Worm (Caenorhabditis elegans) whole organism, L3 larva: ENCODE results near the gene C35B8.3.

Experiments
- R02D3.7 ChIP-seq: fragments of 150-350 bp; optimal IDR thresholded peaks from 2 replicates; lab custom pipeline; 2014; ENCODE audit warnings: missing biosample characterization, missing genetic modification characterization
- ZK546.5 ChIP-seq: sonication (generic microtip); optimal IDR thresholded peaks from 2 replicates; lab custom pipeline; 2017; ENCODE audit warnings: missing biosample characterization, missing genetic modification characterization
- aly-2 ChIP-seq: fragments of 150-350 bp; optimal IDR thresholded peaks from 2 replicates; lab custom pipeline; 2014; ENCODE audit warnings: missing biosample characterization, missing genetic modification characterization
- ama-1 ChIP-seq: fragments of 150-350 bp; optimal IDR thresholded peaks from 2 replicates; lab custom pipeline; 2018
- ceh-16 ChIP-seq: sonication (generic microtip); optimal IDR thresholded peaks from 2 replicates; lab custom pipeline; 2017; ENCODE audit warnings: missing biosample characterization, missing genetic modification characterization
- ceh-28 ChIP-seq: fragments of 150-350 bp; optimal IDR thresholded peaks from 2 replicates; lab custom pipeline; 2014; ENCODE audit warnings: missing biosample characterization, missing genetic modification reagents, missing genetic modification characterization
- ceh-82 ChIP-seq: fragments of 150-350 bp; optimal IDR thresholded peaks from 2 replicates; lab custom pipeline; 2014; ENCODE audit warnings: missing biosample characterization, missing genetic modification characterization
- daf-12 ChIP-seq: fragments of 150-350 bp; optimal IDR thresholded peaks from 2 replicates; lab custom pipeline; 2014; ENCODE audit warnings: missing biosample characterization, missing genetic modification reagents, missing genetic modification characterization
- egl-27 ChIP-seq: sonication (generic microtip); optimal IDR thresholded peaks from 4 replicates; lab custom pipeline; 2017; ENCODE audit warnings: missing biosample characterization, missing genetic modification reagents, missing genetic modification characterization
- egl-5 ChIP-seq: fragments of 150-350 bp; optimal IDR thresholded peaks from 2 replicates; lab custom pipeline; 2017; ENCODE audit warnings: missing biosample characterization, missing genetic modification reagents, missing genetic modification characterization, inconsistent platforms
- elt-1 ChIP-seq: fragments of 150-350 bp; optimal IDR thresholded peaks from 2 replicates; lab custom pipeline; 2014; ENCODE audit warnings: missing biosample characterization, missing genetic modification characterization
- elt-2 ChIP-seq: sonication (generic microtip); optimal IDR thresholded peaks from 2 replicates; lab custom pipeline; 2016; ENCODE audit warnings: missing genetic modification reagents, mild to moderate bottlenecking, missing genetic modification characterization, missing compliant biosample characterization
- elt-3 ChIP-seq, 3 experiments: fragments of 150-350 bp in 1 of 3; sonication (generic microtip) in 2 of 3; optimal IDR thresholded peaks; 2 replicates in 2 of 3; 4 replicates in 1 of 3; lab custom pipeline; 2014 to 2017; ENCODE audit warnings: missing biosample characterization in 3 of 3, missing genetic modification characterization in 3 of 3
- eor-1 ChIP-seq, 2 experiments: fragments of 150-350 bp; optimal IDR thresholded peaks; 2 replicates each; lab custom pipeline; 2014 to 2018; ENCODE audit warnings: missing biosample characterization in 2 of 2, missing genetic modification characterization in 2 of 2
- fkh-10 ChIP-seq: sonication (generic microtip); optimal IDR thresholded peaks from 2 replicates; lab custom pipeline; 2017; ENCODE audit warnings: missing biosample characterization, missing genetic modification reagents, missing genetic modification characterization
- fos-1 ChIP-seq: fragments of 150-350 bp; optimal IDR thresholded peaks from 2 replicates; lab custom pipeline; 2014; ENCODE audit warnings: missing biosample characterization, missing genetic modification characterization
- hmg-11 ChIP-seq: sonication (generic microtip); optimal IDR thresholded peaks from 2 replicates; lab custom pipeline; 2016; ENCODE audit warnings: missing genetic modification characterization, missing compliant biosample characterization
- jun-1 ChIP-seq: fragments of 150-350 bp; optimal IDR thresholded peaks from 2 replicates; lab custom pipeline; 2014; ENCODE audit warnings: missing biosample characterization, missing genetic modification reagents, missing genetic modification characterization
- lin-15B ChIP-seq: fragments of 150-350 bp; optimal IDR thresholded peaks from 2 replicates; lab custom pipeline; 2014; ENCODE audit warnings: missing biosample characterization, missing genetic modification characterization
- lin-39 ChIP-seq: fragments of 150-350 bp; optimal IDR thresholded peaks from 2 replicates; lab custom pipeline; 2018; ENCODE audit warnings: missing biosample characterization, missing genetic modification reagents, missing genetic modification characterization
- lsy-12 ChIP-seq: sonication (generic microtip); optimal IDR thresholded peaks from 2 replicates; lab custom pipeline; 2016; ENCODE audit warnings: mild to moderate bottlenecking, missing genetic modification characterization, missing compliant biosample characterization
- mdl-1 ChIP-seq: fragments of 150-350 bp; optimal IDR thresholded peaks from 2 replicates; lab custom pipeline; 2014; ENCODE audit warnings: missing biosample characterization, missing genetic modification characterization
- mml-1 ChIP-seq: fragments of 150-350 bp; sonication (generic microtip); optimal IDR thresholded peaks from 3 replicates; lab custom pipeline; 2014; ENCODE audit warnings: missing biosample characterization, missing genetic modification characterization
- nhr-11 ChIP-seq: fragments of 150-350 bp; optimal IDR thresholded peaks from 2 replicates; lab custom pipeline; 2014; ENCODE audit warnings: missing biosample characterization, missing genetic modification characterization
- nhr-23 ChIP-seq: fragments of 150-350 bp; optimal IDR thresholded peaks from 2 replicates; lab custom pipeline; 2014; ENCODE audit warnings: missing biosample characterization, missing genetic modification reagents, missing genetic modification characterization
- nhr-237 ChIP-seq: fragments of 150-350 bp; optimal IDR thresholded peaks from 2 replicates; lab custom pipeline; 2014; ENCODE audit warnings: missing biosample characterization, missing genetic modification characterization
- nhr-25 ChIP-seq: sonication (generic microtip); optimal IDR thresholded peaks from 2 replicates; lab custom pipeline; 2017; ENCODE audit warnings: missing biosample characterization, missing genetic modification characterization
- nhr-28 ChIP-seq: fragments of 150-350 bp; optimal IDR thresholded peaks from 2 replicates; lab custom pipeline; 2014; ENCODE audit warnings: missing biosample characterization, missing genetic modification characterization
- nhr-67 ChIP-seq: fragments of 150-350 bp; optimal IDR thresholded peaks from 2 replicates; lab custom pipeline; 2014; ENCODE audit warnings: missing biosample characterization, missing genetic modification characterization
- nhr-76 ChIP-seq: fragments of 150-350 bp; sonication (generic microtip); optimal IDR thresholded peaks from 5 replicates; lab custom pipeline; 2014; ENCODE audit warnings: missing biosample characterization, missing genetic modification characterization
- nhr-77 ChIP-seq: fragments of 150-350 bp; optimal IDR thresholded peaks from 2 replicates; lab custom pipeline; 2014; ENCODE audit warnings: missing biosample characterization, missing genetic modification characterization
- pha-4 ChIP-seq: fragments of 150-350 bp; optimal IDR thresholded peaks from 2 replicates; lab custom pipeline; 2014; ENCODE audit warnings: missing biosample characterization, missing genetic modification reagents, missing genetic modification characterization
- pqm-1 ChIP-seq: fragments of 150-350 bp; optimal IDR thresholded peaks from 2 replicates; lab custom pipeline; 2017; ENCODE audit warnings: missing biosample characterization, missing genetic modification characterization, inconsistent platforms
- snpc-4 ChIP-seq: fragments of 150-350 bp; optimal IDR thresholded peaks from 2 replicates; lab custom pipeline; 2014; ENCODE audit warnings: missing biosample characterization, missing genetic modification characterization
- tbx-2 ChIP-seq: sonication (generic microtip); optimal IDR thresholded peaks from 2 replicates; lab custom pipeline; 2016; ENCODE audit warnings: mild to moderate bottlenecking, missing genetic modification characterization, missing compliant biosample characterization
- unc-39 ChIP-seq: sonication (generic microtip); optimal IDR thresholded peaks from 4 replicates; lab custom pipeline; 2017; ENCODE audit warnings: missing biosample characterization, missing genetic modification characterization
- unc-62 ChIP-seq: fragments of 150-350 bp; sonication (generic microtip); optimal IDR thresholded peaks from 4 replicates; lab custom pipeline; 2014; ENCODE audit warnings: missing biosample characterization, missing genetic modification reagents, missing genetic modification characterization
- zag-1 ChIP-seq: fragments of 150-350 bp; optimal IDR thresholded peaks from 2 replicates; lab custom pipeline; 2014; ENCODE audit warnings: missing biosample characterization, missing genetic modification characterization
- ztf-11 ChIP-seq: fragments of 150-350 bp; optimal IDR thresholded peaks from 2 replicates; lab custom pipeline; 2014; ENCODE audit warnings: missing biosample characterization, missing genetic modification characterization
- ztf-4 ChIP-seq: fragments of 150-350 bp; optimal IDR thresholded peaks from 2 replicates; lab custom pipeline; 2014; ENCODE audit warnings: missing biosample characterization, missing genetic modification characterization

C35B8.3 gene

ce11 chrX:9183836-9184235 lies 29.9 kb upstream of the C35B8.3 start, which contains the start of gene Y81B9A.2:
Gene Y81B9A.2, plus strand, starts transcription at chrX:9184136.
- TF ChIP-seq nhr-67 (no peak), unc-39 (no peak), eor-1 (tag; optimal IDR thresholded peaks at IDR 0.05; lab: Kevin White, UChicago) (no peak), daf-12 (tag; lab: Kevin White, UChicago) (no peak), elt-1 (tag; lab: Kevin White, UChicago) (no peak), fkh-10 (GFP tag; lab: Kevin White, UChicago) (no peak), unc-62 (no peak), jun-1 (tag; lab: Kevin White, UChicago) (no peak), nhr-76 (tag; lab: Kevin White, UChicago) (no peak), nhr-237 (tag; lab: Kevin White, UChicago) (no peak), egl-27 (no peak), pha-4 (tag; lab: Kevin White, UChicago) (no peak), nhr-11 (tag; lab: Kevin White, UChicago) (no peak), nhr-77 (tag; lab: Kevin White, UChicago) (no peak), zag-1 (tag; lab: Kevin White, UChicago) (no peak), lsy-12 (tag; lab: Kevin White, UChicago) (no peak), snpc-4 (tag; lab: Kevin White, UChicago) (no peak), elt-3 (tag; optimal IDR thresholded peaks at IDR 0.05; lab: Kevin White, UChicago) (no peak)

- TF ChIP-seq nhr-11 (tag; lab: Kevin White, UChicago): no peak
- TF ChIP-seq ceh-82 (tag; lab: Kevin White, UChicago): no peak
- no peak for TF ChIP-seq ceh-28 (tag; lab: Kevin White, UChicago)
- no peak for TF ChIP-seq ZK546.5 (tag; lab: Kevin White, UChicago)
- TF ChIP-seq ztf-4 (tag; lab: Kevin White, UChicago): no peak
- TF ChIP-seq nhr-67: no peak
- no peak for TF ChIP-seq egl-5
- TF ChIP-seq mml-1 (tag; lab: Kevin White, UChicago): no peak
- TF ChIP-seq lin-39 (tag; lab: Kevin White, UChicago): no peak
- no peak for TF ChIP-seq lin-15B (tag; lab: Kevin White, UChicago)
- no peak for TF ChIP-seq daf-12 (tag; lab: Kevin White, UChicago)
- no peak for TF ChIP-seq hmg-11
- TF ChIP-seq nhr-25 (tag; lab: Kevin White, UChicago): no peak
- no peak for TF ChIP-seq pqm-1
- no peak for TF ChIP-seq ztf-11 (tag; lab: Kevin White, UChicago)
- no peak for TF ChIP-seq mdl-1 (tag; lab: Kevin White, UChicago)
- no peak for TF ChIP-seq egl-27
- TF ChIP-seq ama-1 (lab: Kevin White, UChicago): no peak
- TF ChIP-seq, all 47 proteins: peak for 0
Observed at ce11 chrX:9191795-9192494, 21.8 kb upstream of the C35B8.3 start, which contains the start of gene Y81B9A.1. Gene Y81B9A.1, plus strand, starts transcription at chrX:9192444.

ce11 chrX:9194081-9194480 lies 19.6 kb upstream of the C35B8.3 start:
- no peak for TF ChIP-seq fos-1 (tag; lab: Kevin White, UChicago)
- no peak for TF ChIP-seq tbx-2 (tag; lab: Kevin White, UChicago)
- no peak for TF ChIP-seq nhr-28
- TF ChIP-seq nhr-23: no peak
- no peak for TF ChIP-seq nhr-77 (tag; lab: Kevin White, UChicago)
- no peak for TF ChIP-seq fkh-10 (GFP tag; lab: Kevin White, UChicago)
- TF ChIP-seq unc-62: no peak
- no peak for TF ChIP-seq elt-1 (tag; lab: Kevin White, UChicago)

ce11 chrX:9195375-9196098 lies 18.2 kb upstream of the C35B8.3 start:
- TF ChIP-seq ceh-16 (no peak), ZK546.5 (tag; lab: Kevin White, UChicago) (no peak), elt-2 (tag; lab: Kevin White, UChicago) (no peak), aly-2 (tag; lab: Kevin White, UChicago) (no peak), hmg-11 (no peak), R02D3.7 (tag; lab: Kevin White, UChicago) (no peak), pha-4 (tag; lab: Kevin White, UChicago) (no peak), nhr-11 (tag; lab: Kevin White, UChicago) (no peak)
- TF ChIP-seq, all 47 proteins: peak for 0
